7 worm cellular contexts compared by ENCODE assay signal in genomic region chrX:8440001-8440735, ce11.
TF ChIP-seq lines count a peak whose summit lies in the region.

No protein-coding gene starts in this region.

TF ChIP-seq in whole organism, L1 larva, 84 proteins besides CTCF, POLR2A, EP300 and RAD21 (continues in another document):
- TF ChIP-seq C34B4.2 (tag; optimal IDR thresholded peaks at IDR 0.05; lab: Kevin White, UChicago), result no peak
- TF ChIP-seq elt-2 (tag; optimal IDR thresholded peaks at IDR 0.05; lab: Kevin White, UChicago), result peak; percentile 58
- TF ChIP-seq ztf-4 (tag; optimal IDR thresholded peaks at IDR 0.05; lab: Kevin White, UChicago), result no peak
- no peak for TF ChIP-seq aha-1 (tag; optimal IDR thresholded peaks at IDR 0.05; lab: Kevin White, UChicago)
- peak; percentile 67 for TF ChIP-seq hlh-4 (tag; optimal IDR thresholded peaks at IDR 0.05; lab: Kevin White, UChicago)
- TF ChIP-seq nhr-76 (tag; optimal IDR thresholded peaks at IDR 0.05; lab: Kevin White, UChicago), result no peak
- TF ChIP-seq nhr-71 (tag; optimal IDR thresholded peaks at IDR 0.05; lab: Kevin White, UChicago), result peak; percentile 55
- TF ChIP-seq vab-15 (tag; optimal IDR thresholded peaks at IDR 0.05; lab: Kevin White, UChicago), result no peak
- TF ChIP-seq lsy-2 (tag; optimal IDR thresholded peaks at IDR 0.05; lab: Kevin White, UChicago), result no peak
- no peak for TF ChIP-seq C16A3.4 (tag; optimal IDR thresholded peaks at IDR 0.05; lab: Kevin White, UChicago)
- TF ChIP-seq C04F5.9 (tag; optimal IDR thresholded peaks at IDR 0.05; lab: Kevin White, UChicago), result no peak
- no peak for TF ChIP-seq efl-3 (GFP tag; optimal IDR thresholded peaks at IDR 0.05; lab: Kevin White, UChicago)
- no peak for TF ChIP-seq pag-3 (tag; optimal IDR thresholded peaks at IDR 0.05; lab: Kevin White, UChicago; ENCODE audit: borderline replicate concordance, insufficient read depth)

TF ChIP-seq in whole organism, L2 larva, 48 proteins besides CTCF, POLR2A, EP300 and RAD21:
- TF ChIP-seq lin-13 (GFP tag; optimal IDR thresholded peaks at IDR 0.05; lab: Kevin White, UChicago) (no peak), sma-9 (GFP tag; optimal IDR thresholded peaks at IDR 0.05; lab: Kevin White, UChicago) (peak; percentile 51), sma-9 (tag; optimal IDR thresholded peaks at IDR 0.05; lab: Kevin White, UChicago) (no peak), sem-4 (tag; optimal IDR thresholded peaks at IDR 0.05; lab: Kevin White, UChicago) (no peak), nhr-129 (tag; optimal IDR thresholded peaks at IDR 0.05; lab: Kevin White, UChicago) (peak; percentile 32), egl-27 (tag; optimal IDR thresholded peaks at IDR 0.05; lab: Kevin White, UChicago) (no peak), crh-2 (tag; optimal IDR thresholded peaks at IDR 0.05; lab: Kevin White, UChicago) (no peak), mab-5 (tag; optimal IDR thresholded peaks at IDR 0.05; lab: Kevin White, UChicago) (no peak), F13H6.1 (tag; optimal IDR thresholded peaks at IDR 0.05; lab: Kevin White, UChicago) (peak; percentile 20)

TF ChIP-seq in whole organism, L3 larva, 47 proteins besides CTCF, POLR2A, EP300 and RAD21:
- peak; percentile 37 for TF ChIP-seq elt-2 (tag; optimal IDR thresholded peaks at IDR 0.05; lab: Kevin White, UChicago)
- peak; percentile 21 for TF ChIP-seq pha-4 (tag; optimal IDR thresholded peaks at IDR 0.05; lab: Kevin White, UChicago)
- no peak for TF ChIP-seq egl-27 (tag; optimal IDR thresholded peaks at IDR 0.05; lab: Kevin White, UChicago)
- no peak for TF ChIP-seq unc-39 (tag; optimal IDR thresholded peaks at IDR 0.05; lab: Kevin White, UChicago)
- peak; percentile 51 for TF ChIP-seq pqm-1 (tag; optimal IDR thresholded peaks at IDR 0.05; lab: Kevin White, UChicago)

TF ChIP-seq in whole organism, L4 larva, 104 proteins besides CTCF, POLR2A, EP300 and RAD21 (continues in another document):
- TF ChIP-seq php-3 (GFP tag; IDR thresholded peaks at IDR 0.05; lab: Robert Waterston, UW) (0 out of 2 replicates have a peak, but pooled peaks have one; percentile 37), mxl-3 (GFP tag; optimal IDR thresholded peaks at IDR 0.05; lab: Kevin White, UChicago) (peak; percentile 14), aha-1 (tag; lab: Kevin White, UChicago) (peak; percentile 23), nhr-48 (tag; optimal IDR thresholded peaks at IDR 0.05; lab: Kevin White, UChicago) (peak; percentile 45), ceh-32 (tag; optimal IDR thresholded peaks at IDR 0.05; lab: Kevin White, UChicago; ENCODE audit: poor library complexity) (no peak), nhr-10 (tag; optimal IDR thresholded peaks at IDR 0.05; lab: Kevin White, UChicago) (no peak), lsy-2 (tag; optimal IDR thresholded peaks at IDR 0.05; lab: Kevin White, UChicago) (no peak), hlh-30 (tag; optimal IDR thresholded peaks at IDR 0.05; lab: Kevin White, UChicago; ENCODE audit: insufficient read depth) (peak; percentile 72), daf-16 (GFP tag; optimal IDR thresholded peaks at IDR 0.05; lab: Kevin White, UChicago) (peak in 1 of 2 experiments; percentile 69), daf-16 (tag; optimal IDR thresholded peaks at IDR 0.05; lab: Kevin White, UChicago) (peak; percentile 61), tra-1 (GFP tag; IDR thresholded peaks at IDR 0.05; lab: Robert Waterston, UW) (0 out of 2 replicates have a peak, but pooled peaks have one; percentile 40), mdl-1 (tag; optimal IDR thresholded peaks at IDR 0.05; lab: Kevin White, UChicago) (peak in 1 of 2 experiments; percentile 13), F10B5.3 (tag; optimal IDR thresholded peaks at IDR 0.05; lab: Kevin White, UChicago) (no peak), duxl-1 (tag; optimal IDR thresholded peaks at IDR 0.05; lab: Kevin White, UChicago; ENCODE audit: poor library complexity) (no peak), zfp-3 (GFP tag; conservative IDR thresholded peaks at IDR 0.05; lab: Robert Waterston, UW) (no peak), dmd-6 (GFP tag; IDR thresholded peaks at IDR 0.05; lab: Robert Waterston, UW) (peak; percentile 75)

TF ChIP-seq in whole organism, late embryonic, 69 proteins besides CTCF, POLR2A, EP300 and RAD21:
- peak; percentile 38 for TF ChIP-seq elt-2 (tag; optimal IDR thresholded peaks at IDR 0.05; lab: Kevin White, UChicago)
- no peak for TF ChIP-seq che-1 (tag; optimal IDR thresholded peaks at IDR 0.05; lab: Kevin White, UChicago)

TF ChIP-seq in whole organism, mixed stage, embryonic, 35 proteins besides CTCF, POLR2A, EP300 and RAD21:
- TF ChIP-seq elt-3 (tag; optimal IDR thresholded peaks at IDR 0.05; lab: Kevin White, UChicago) (no peak), unc-62 (GFP tag; optimal IDR thresholded peaks at IDR 0.05; lab: Kevin White, UChicago) (peak; percentile 15), mep-1 (tag; optimal IDR thresholded peaks at IDR 0.05; lab: Kevin White, UChicago) (no peak)

TF ChIP-seq in whole organism, young adult, 124 proteins besides CTCF, POLR2A, EP300 and RAD21:
- TF ChIP-seq dox-1 (GFP tag; IDR thresholded peaks at IDR 0.05; lab: Robert Waterston, UW), result no peak
- no peak for TF ChIP-seq F55B11.4 (tag; optimal IDR thresholded peaks at IDR 0.05; lab: Kevin White, UChicago; ENCODE audit: borderline replicate concordance, insufficient read depth)
- no peak for TF ChIP-seq mes-4 (tag; optimal IDR thresholded peaks at IDR 0.05; lab: Kevin White, UChicago)
- TF ChIP-seq rcor-1 (GFP tag; IDR thresholded peaks at IDR 0.05; lab: Robert Waterston, UW), result no peak
- no peak for TF ChIP-seq B0019.2 (GFP tag; conservative IDR thresholded peaks at IDR 0.05; lab: Robert Waterston, UW)
- no peak for TF ChIP-seq ceh-79 (tag; optimal IDR thresholded peaks at IDR 0.05; lab: Kevin White, UChicago)
- TF ChIP-seq snpc-3.4 (tag; optimal IDR thresholded peaks at IDR 0.05; lab: Kevin White, UChicago), result no peak
- peak; percentile 70 for TF ChIP-seq nhr-80 (tag; optimal IDR thresholded peaks at IDR 0.05; lab: Kevin White, UChicago)
- TF ChIP-seq ceh-58 (GFP tag; IDR thresholded peaks at IDR 0.05; lab: Robert Waterston, UW), result no peak
- peak; percentile 22 for TF ChIP-seq atf-7 (tag; optimal IDR thresholded peaks at IDR 0.05; lab: Kevin White, UChicago)
- no peak for TF ChIP-seq F49E8.2 (tag; optimal IDR thresholded peaks at IDR 0.05; lab: Kevin White, UChicago; ENCODE audit: insufficient read depth)
- TF ChIP-seq B0336.3 (GFP tag; IDR thresholded peaks at IDR 0.05; lab: Robert Waterston, UW), result no peak
- TF ChIP-seq repo-1 (tag; optimal IDR thresholded peaks at IDR 0.05; lab: Kevin White, UChicago), result no peak
- TF ChIP-seq let-607 (tag; optimal IDR thresholded peaks at IDR 0.05; lab: Kevin White, UChicago), result no peak
- TF ChIP-seq lsy-27 (tag; optimal IDR thresholded peaks at IDR 0.05; lab: Kevin White, UChicago; ENCODE audit: borderline replicate concordance, insufficient read depth), result no peak
- peak; percentile 20 for TF ChIP-seq madf-10 (tag; optimal IDR thresholded peaks at IDR 0.05; lab: Kevin White, UChicago)
- TF ChIP-seq F23B12.7 (tag; optimal IDR thresholded peaks at IDR 0.05; lab: Kevin White, UChicago; ENCODE audit: insufficient read depth), result no peak
